Worm (Caenorhabditis elegans) whole organism, L4 larva: ENCODE measurements around the gene B0294.3.

Source experiments
- D1046.2 ChIP-seq: fragments of 200-800 bp; sonication (Bioruptor generic); IDR thresholded peaks from 2 replicates; pipeline ENCODE4 v1.3.6; 2022; ENCODE audit warnings: missing genetic modification characterization, missing compliant biosample characterization
- F26F4.8 ChIP-seq: fragments of 200-800 bp; sonication (Bioruptor generic); conservative IDR thresholded peaks from 2 replicates; pipeline ENCODE4 v1.3.6; 2022; ENCODE audit warnings: missing genetic modification characterization, missing compliant biosample characterization
- F37D6.2 ChIP-seq: sonication (generic microtip); optimal IDR thresholded peaks from 2 replicates; lab custom pipeline; 2016; ENCODE audit warnings: mild to moderate bottlenecking, missing genetic modification characterization, missing compliant biosample characterization
- F44E2.7 ChIP-seq: fragments of 200-800 bp; sonication (Bioruptor generic); IDR thresholded peaks from 2 replicates; pipeline ENCODE4 v2.1.2; 2022; ENCODE audit warnings: missing genetic modification characterization, missing compliant biosample characterization
- F49E8.2 ChIP-seq: sonication (generic microtip); optimal IDR thresholded peaks from 2 replicates; lab custom pipeline; 2016; ENCODE audit warnings: missing compliant biosample characterization, mild to moderate bottlenecking, missing genetic modification characterization, borderline replicate concordance
- Y5F2A.4 ChIP-seq: fragments of 200-800 bp; sonication (Bioruptor generic); optimal IDR thresholded peaks from 2 replicates; lab custom pipeline; 2018; ENCODE audit warnings: mild to moderate bottlenecking, missing genetic modification characterization, missing compliant biosample characterization
- aha-1 ChIP-seq: fragments of 150-350 bp; peaks from one replicate; lab custom pipeline; 2014; ENCODE audit warnings: missing biosample characterization, missing genetic modification characterization
- aly-2 ChIP-seq: sonication (generic microtip); optimal IDR thresholded peaks from 2 replicates; lab custom pipeline; 2018; ENCODE audit warnings: missing biosample characterization, missing genetic modification characterization
- ceh-20 ChIP-seq: fragments of 200-800 bp; sonication (Bioruptor generic); IDR thresholded peaks from 2 replicates; pipeline ENCODE4 v1.3.6; 2022; ENCODE audit warnings: missing genetic modification reagents, missing genetic modification characterization, missing compliant biosample characterization
- ceh-32 ChIP-seq: sonication (generic microtip); optimal IDR thresholded peaks from 2 replicates; lab custom pipeline; 2016; ENCODE audit warnings: mild to moderate bottlenecking, missing genetic modification characterization, missing compliant biosample characterization; ENCODE audit not compliant: poor library complexity
- ceh-62 ChIP-seq: sonication (generic microtip); optimal IDR thresholded peaks from 2 replicates; lab custom pipeline; 2017; ENCODE audit warnings: missing biosample characterization, missing genetic modification characterization
- cey-2 ChIP-seq: sonication (generic microtip); optimal IDR thresholded peaks from 3 replicates; lab custom pipeline; 2017; ENCODE audit warnings: missing genetic modification characterization, mild to moderate bottlenecking, missing compliant biosample characterization, antibody characterized with exemption, borderline replicate concordance; ENCODE audit not compliant: insufficient read depth
- ctbp-1 ChIP-seq: fragments of 200-800 bp; sonication (Bioruptor generic); IDR thresholded peaks from 2 replicates; pipeline ENCODE4 v1.3.6; 2022; ENCODE audit warnings: missing genetic modification reagents, missing genetic modification characterization, missing compliant biosample characterization
- daf-16 ChIP-seq, 3 experiments: sonication (generic microtip); optimal IDR thresholded peaks; 2 replicates each; lab custom pipeline; 2016 to 2017; ENCODE audit warnings: missing genetic modification characterization in 3 of 3, missing genetic modification reagents in 3 of 3, mild to moderate bottlenecking in 2 of 3, missing compliant biosample characterization in 2 of 3, missing biosample characterization in 1 of 3, moderate library complexity in 1 of 3
- daf-8 ChIP-seq: fragments of 200-800 bp; sonication (Bioruptor generic); IDR thresholded peaks from 2 replicates; pipeline ENCODE4 v1.3.6; 2022; ENCODE audit warnings: missing genetic modification characterization, missing compliant biosample characterization
- dmd-9 ChIP-seq: fragments of 200-800 bp; sonication (Bioruptor generic); IDR thresholded peaks from 2 replicates; pipeline ENCODE4 v1.3.6; 2022; ENCODE audit warnings: missing genetic modification reagents, missing genetic modification characterization, missing compliant biosample characterization
- dpl-1 ChIP-seq: fragments of 150-350 bp; optimal IDR thresholded peaks from 2 replicates; lab custom pipeline; 2014; ENCODE audit warnings: missing biosample characterization, missing genetic modification reagents, missing genetic modification characterization
- duxl-1 ChIP-seq: sonication (generic microtip); optimal IDR thresholded peaks from 2 replicates; lab custom pipeline; 2016; ENCODE audit warnings: mild to moderate bottlenecking, missing genetic modification characterization, moderate library complexity, missing compliant biosample characterization; ENCODE audit not compliant: poor library complexity
- dve-1 ChIP-seq: sonication (generic microtip); optimal IDR thresholded peaks from 2 replicates; lab custom pipeline; 2017; ENCODE audit warnings: antibody characterized with exemption, mild to moderate bottlenecking, missing genetic modification characterization, missing compliant biosample characterization; ENCODE audit not compliant: insufficient read depth
- egl-43 ChIP-seq: fragments of 200-800 bp; sonication (Bioruptor generic); IDR thresholded peaks from 2 replicates; pipeline ENCODE4 v1.3.6; 2022; ENCODE audit warnings: missing genetic modification reagents, missing genetic modification characterization, missing compliant biosample characterization
- fkh-10 ChIP-seq: fragments of 150-350 bp; optimal IDR thresholded peaks from 2 replicates; lab custom pipeline; 2014; ENCODE audit warnings: missing biosample characterization, missing genetic modification reagents, missing genetic modification characterization
- gei-8 ChIP-seq: fragments of 200-800 bp; sonication (Bioruptor generic); optimal IDR thresholded peaks from 2 replicates; lab custom pipeline; 2018; ENCODE audit warnings: mild to moderate bottlenecking, missing genetic modification characterization, missing compliant biosample characterization
- hif-1 ChIP-seq, 2 experiments: sonication (generic microtip); optimal IDR thresholded peaks; 2 replicates each; lab custom pipeline; 2016 to 2017; ENCODE audit warnings: missing compliant biosample characterization in 2 of 2, missing genetic modification characterization in 2 of 2, missing genetic modification reagents in 2 of 2, missing genotype in 2 of 2, mild to moderate bottlenecking in 1 of 2
- hlh-30 ChIP-seq: sonication (generic microtip); optimal IDR thresholded peaks from 2 replicates; lab custom pipeline; 2017; ENCODE audit warnings: antibody characterized with exemption, mild to moderate bottlenecking, missing genetic modification characterization, missing compliant biosample characterization; ENCODE audit not compliant: insufficient read depth
- hmg-1.1 ChIP-seq: fragments of 200-800 bp; sonication (Bioruptor generic); IDR thresholded peaks from 2 replicates; pipeline ENCODE4 v1.3.6; 2022; ENCODE audit warnings: missing genetic modification reagents, missing genetic modification characterization, missing compliant biosample characterization
- lir-3 ChIP-seq: sonication (generic microtip); optimal IDR thresholded peaks from 2 replicates; lab custom pipeline; 2016; ENCODE audit warnings: mild to moderate bottlenecking, missing genetic modification characterization, missing compliant biosample characterization
- lsy-2 ChIP-seq, 2 experiments: fragments of 150-350 bp in 1 of 2; sonication (generic microtip) in 1 of 2; optimal IDR thresholded peaks; 2 replicates each; lab custom pipeline; 2014 to 2017; ENCODE audit warnings: missing biosample characterization in 2 of 2, missing genetic modification characterization in 2 of 2
- madf-5 ChIP-seq, 2 experiments: fragments of 200-800 bp; sonication (Bioruptor generic); IDR thresholded peaks; 2 replicates each; pipeline ENCODE4 v1.3.6; 2022; ENCODE audit warnings: missing compliant biosample characterization in 2 of 2, missing genetic modification characterization in 2 of 2
- mdt-29 ChIP-seq: fragments of 200-800 bp; sonication (Bioruptor generic); IDR thresholded peaks from 2 replicates; pipeline ENCODE4 v1.3.6; 2022; ENCODE audit warnings: missing genetic modification reagents, missing genetic modification characterization, missing compliant biosample characterization
- mes-2 ChIP-seq: sonication (generic microtip); optimal IDR thresholded peaks from 2 replicates; lab custom pipeline; 2016; ENCODE audit warnings: missing genotype, mild to moderate bottlenecking, missing genetic modification characterization, missing compliant biosample characterization; ENCODE audit not compliant: poor library complexity, severe bottlenecking
- mxl-2 ChIP-seq: fragments of 200-800 bp; sonication (Bioruptor generic); conservative IDR thresholded peaks from 2 replicates; pipeline ENCODE4 v1.3.6; 2022; ENCODE audit warnings: missing genetic modification reagents, missing genetic modification characterization, missing compliant biosample characterization
- mxl-3 ChIP-seq: fragments of 200-800 bp; sonication (Bioruptor generic); optimal IDR thresholded peaks from 2 replicates; lab custom pipeline; 2018; ENCODE audit warnings: mild to moderate bottlenecking, missing genetic modification characterization, missing compliant biosample characterization
- nhr-102 ChIP-seq: sonication (generic microtip); optimal IDR thresholded peaks from 2 replicates; lab custom pipeline; 2016; ENCODE audit warnings: mild to moderate bottlenecking, missing genetic modification characterization, moderate library complexity, missing compliant biosample characterization
- nhr-237 ChIP-seq: sonication (generic microtip); optimal IDR thresholded peaks from 2 replicates; lab custom pipeline; 2017; ENCODE audit warnings: missing biosample characterization, missing genetic modification characterization
- nhr-6 ChIP-seq: fragments of 150-350 bp; optimal IDR thresholded peaks from 2 replicates; lab custom pipeline; 2014; ENCODE audit warnings: missing biosample characterization, missing genetic modification characterization
- nhr-77 ChIP-seq: fragments of 150-350 bp; optimal IDR thresholded peaks from 2 replicates; lab custom pipeline; 2014; ENCODE audit warnings: missing biosample characterization, missing genetic modification characterization
- php-3 ChIP-seq: fragments of 200-800 bp; sonication (Bioruptor generic); IDR thresholded peaks from 2 replicates; pipeline ENCODE4 v1.3.6; 2022; ENCODE audit warnings: missing genetic modification reagents, missing genetic modification characterization, missing compliant biosample characterization
- pqm-1 ChIP-seq: sonication (generic microtip); optimal IDR thresholded peaks from 2 replicates; lab custom pipeline; 2017; ENCODE audit warnings: missing biosample characterization, missing genetic modification characterization
- skn-1 ChIP-seq: fragments of 150-350 bp; optimal IDR thresholded peaks from 2 replicates; lab custom pipeline; 2014; ENCODE audit warnings: missing biosample characterization, missing genetic modification characterization
- snpc-1.2 ChIP-seq: fragments of 200-800 bp; sonication (Bioruptor generic); IDR thresholded peaks from 2 replicates; pipeline ENCODE4 v1.3.6; 2022; ENCODE audit warnings: missing genetic modification reagents, missing genetic modification characterization, missing compliant biosample characterization
- tag-97 ChIP-seq: fragments of 200-800 bp; sonication (Bioruptor generic); IDR thresholded peaks from 2 replicates; pipeline ENCODE4 v1.3.6; 2022; ENCODE audit warnings: missing genetic modification characterization, missing compliant biosample characterization
- tra-1 ChIP-seq: fragments of 200-800 bp; sonication (Bioruptor generic); IDR thresholded peaks from 2 replicates; pipeline ENCODE4 v1.3.6; 2022; ENCODE audit warnings: missing genetic modification reagents, missing genetic modification characterization, missing compliant biosample characterization
- unc-130 ChIP-seq: sonication (generic microtip); optimal IDR thresholded peaks from 2 replicates; lab custom pipeline; 2016; ENCODE audit warnings: missing genetic modification reagents, missing genetic modification characterization, missing compliant biosample characterization
- unc-39 ChIP-seq: sonication (generic microtip); optimal IDR thresholded peaks from 2 replicates; lab custom pipeline; 2017; ENCODE audit warnings: missing biosample characterization, missing genetic modification characterization
- vab-7 ChIP-seq: fragments of 200-800 bp; sonication (Bioruptor generic); IDR thresholded peaks from 2 replicates; pipeline ENCODE4 v1.3.6; 2022; ENCODE audit warnings: missing genetic modification reagents, missing genetic modification characterization, missing compliant biosample characterization
- zip-11 ChIP-seq: fragments of 200-800 bp; sonication (Bioruptor generic); IDR thresholded peaks from 2 replicates; pipeline ENCODE4 v1.3.6; 2022; ENCODE audit warnings: missing genetic modification characterization, missing compliant biosample characterization
- zip-2 ChIP-seq: fragments of 150-350 bp; optimal IDR thresholded peaks from 2 replicates; lab custom pipeline; 2014; ENCODE audit warnings: missing biosample characterization, missing genetic modification characterization
- ztf-11 ChIP-seq: fragments of 150-350 bp; optimal IDR thresholded peaks from 2 replicates; lab custom pipeline; 2014; ENCODE audit warnings: missing biosample characterization, missing genetic modification characterization

The B0294.3 gene

DNA sequence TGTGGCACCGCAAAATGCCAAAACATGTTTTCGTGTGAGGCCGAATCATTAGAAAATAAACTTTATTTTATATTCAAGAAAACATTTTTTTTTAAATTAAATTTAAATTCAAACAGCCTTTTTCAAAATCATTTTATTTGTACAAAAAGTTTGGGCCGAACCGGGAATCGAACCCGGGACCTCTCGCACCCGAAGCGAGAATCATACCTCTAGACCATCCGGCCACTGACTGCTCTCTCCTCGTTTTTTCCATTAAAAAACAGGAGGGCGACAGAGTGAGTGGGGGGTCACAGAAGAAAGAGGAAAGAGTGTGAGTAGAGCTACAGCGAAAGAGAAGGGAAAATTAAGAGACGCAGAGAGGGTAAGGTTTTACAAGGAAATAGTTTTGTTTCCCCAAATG is 11.3 kb upstream of the B0294.3 start (continued):
- TF ChIP-seq nhr-6 (tag; lab: Kevin White, UChicago) (no peak), ceh-62 (tag; lab: Kevin White, UChicago) (no peak), ctbp-1 (GFP tag; lab: Robert Waterston, UW) (no peak), zip-11 (GFP tag; lab: Robert Waterston, UW) (no peak), mes-2 (tag; lab: Kevin White, UChicago) (peak; percentile 86), dve-1 (no peak), F44E2.7 (GFP tag; lab: Robert Waterston, UW) (no peak), aha-1 (tag; lab: Kevin White, UChicago) (no peak), nhr-77 (tag; lab: Kevin White, UChicago) (peak; percentile 25), gei-8 (no peak), php-3 (no peak), snpc-1.2 (peak; percentile 74)

DNA sequence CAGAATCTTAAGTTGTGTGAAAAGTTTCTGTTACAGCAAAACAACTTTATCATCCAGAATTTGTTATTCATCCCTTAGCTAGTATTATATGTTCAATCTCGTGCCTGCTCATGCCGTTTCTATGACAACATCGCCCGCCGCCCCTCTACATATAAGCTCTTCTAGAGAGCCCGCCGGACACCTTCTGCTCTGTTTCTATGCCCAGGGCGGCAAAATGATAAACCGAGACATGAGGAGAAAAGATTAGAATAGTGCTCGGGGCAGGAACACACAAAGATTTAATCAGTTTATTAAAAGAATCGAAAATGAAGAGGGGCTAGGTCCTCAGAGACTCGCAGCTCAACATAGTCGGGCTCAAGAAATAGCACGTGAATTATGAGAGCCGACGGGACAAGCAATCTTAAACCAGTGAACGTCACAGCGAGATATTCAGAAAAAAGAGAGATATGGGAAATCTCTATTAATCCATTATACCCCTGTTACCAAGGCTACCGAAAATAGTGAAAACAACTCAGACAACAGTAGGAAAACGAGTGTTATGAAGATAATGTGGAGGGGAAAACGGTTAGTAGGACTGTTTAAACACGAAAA is 3.4 kb upstream of the B0294.3 start:
- TF ChIP-seq nhr-102 (tag; lab: Kevin White, UChicago) (peak; percentile 90), vab-7 (no peak), aly-2 (tag; lab: Kevin White, UChicago) (no peak), zip-2 (tag; lab: Kevin White, UChicago) (peak; percentile 65), fkh-10 (GFP tag; lab: Kevin White, UChicago) (no peak), nhr-77 (tag; lab: Kevin White, UChicago) (peak; percentile 89), dmd-9 (0 out of 2 replicates have a peak, but pooled peaks have one; percentile 24), madf-5 (GFP tag; IDR thresholded peaks at IDR 0.05; lab: Robert Waterston, UW) (no peak), F44E2.7 (GFP tag; lab: Robert Waterston, UW) (no peak), hmg-1.1 (GFP tag; lab: Robert Waterston, UW) (peak; percentile 90), F26F4.8 (GFP tag; lab: Robert Waterston, UW) (no peak), mxl-2 (GFP tag; lab: Robert Waterston, UW) (no peak), tag-97 (GFP tag; lab: Robert Waterston, UW) (no peak), hlh-30 (tag; lab: Kevin White, UChicago) (peak; percentile 15), F37D6.2 (tag; lab: Kevin White, UChicago) (peak; percentile 94), gei-8 (no peak), pqm-1 (tag; lab: Kevin White, UChicago) (no peak), Y5F2A.4 (GFP tag; lab: Kevin White, UChicago) (peak; percentile 2), mdt-29 (GFP tag; lab: Robert Waterston, UW) (no peak), lsy-2 (tag; optimal IDR thresholded peaks at IDR 0.05; lab: Kevin White, UChicago) (peak; percentile 66 to 73), ceh-32 (no peak), lir-3 (tag; lab: Kevin White, UChicago) (peak; percentile 9), duxl-1 (tag; lab: Kevin White, UChicago) (peak; percentile 94), unc-130 (no peak), hif-1 (tag; optimal IDR thresholded peaks at IDR 0.05; lab: Kevin White, UChicago) (peak in 1 of 2 experiments; percentile 3), daf-8 (GFP tag; lab: Robert Waterston, UW) (no peak), unc-39 (tag; lab: Kevin White, UChicago) (no peak), dpl-1 (GFP tag; lab: Kevin White, UChicago) (no peak), ztf-11 (tag; lab: Kevin White, UChicago) (no peak), tra-1 (GFP tag; lab: Robert Waterston, UW) (no peak; the same call in 1 of the 2 replicates), mxl-3 (GFP tag; lab: Kevin White, UChicago) (peak; percentile 45), ceh-20 (GFP tag; lab: Robert Waterston, UW) (no peak), nhr-237 (tag; lab: Kevin White, UChicago) (peak; percentile 43), skn-1 (tag; lab: Kevin White, UChicago) (no peak), cey-2 (tag; lab: Kevin White, UChicago) (no peak), D1046.2 (GFP tag; lab: Robert Waterston, UW) (no peak), egl-43 (no peak), F49E8.2 (tag; lab: Kevin White, UChicago) (no peak), daf-16 (GFP tag; optimal IDR thresholded peaks at IDR 0.05; lab: Kevin White, UChicago) (peak in 1 of 2 experiments; percentile 92), daf-16 (tag; optimal IDR thresholded peaks at IDR 0.05; lab: Kevin White, UChicago) (peak; percentile 49)
